Fruit fly (Drosophila melanogaster): Measurements from ENCODE around the gene Fad2.

DNA sequence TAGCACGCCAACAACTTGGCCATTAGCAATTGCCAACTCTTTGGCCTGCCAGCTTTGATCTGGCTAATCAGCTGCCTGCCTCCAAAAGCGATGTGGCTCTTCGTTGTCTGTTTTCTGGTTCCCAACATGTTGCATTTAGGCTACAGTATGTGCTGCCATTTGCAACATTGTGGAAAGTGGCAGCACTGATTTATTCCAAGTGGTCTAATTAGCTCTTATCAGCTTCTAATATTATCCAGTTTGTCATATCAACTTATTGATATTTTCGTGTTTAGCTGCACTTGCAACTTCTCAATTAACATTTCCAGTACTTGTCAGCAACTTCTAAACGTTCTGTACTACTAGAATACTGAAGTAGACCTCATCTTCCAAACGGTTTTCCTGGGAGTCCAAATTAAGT, 3.3 kb upstream of the Fad2 start:
- TF ChIP-seq ovo (GFP tag; optimal IDR thresholded peaks at IDR 0.05) (no peak), CG11617 (GFP tag; optimal IDR thresholded peaks at IDR 0.05) (no peak), CG12768 (GFP tag; optimal IDR thresholded peaks at IDR 0.05) (no peak), kay (GFP tag; ENCODE audit: borderline replicate concordance) (no peak), Clk (GFP tag; optimal IDR thresholded peaks at IDR 0.05) (no peak), tj (GFP tag; optimal IDR thresholded peaks at IDR 0.05) (no peak), CG33017 (tag; optimal IDR thresholded peaks at IDR 0.05) (no peak), Mnt (GFP tag; optimal IDR thresholded peaks at IDR 0.05) (no peak), Hr96 (GFP tag; optimal IDR thresholded peaks at IDR 0.05) (no peak), cnc (optimal IDR thresholded peaks at IDR 0.05) (no peak)

Measured in whole organism, adult.